Fruit fly (Drosophila melanogaster) whole organism, embryonic: ENCODE measurements around the gene CG33654.
A peak's percentile ranks its signal among the peaks of the same experiment; 100 is the strongest.

Source experiments
- Antp ChIP-seq: fragments of 200-800 bp; sonication (Bioruptor generic); optimal IDR thresholded peaks from 3 replicates; lab custom pipeline; 2016; ENCODE audit warnings: missing biosample characterization, missing genetic modification characterization
- Asciz ChIP-seq: fragments of 200-800 bp; sonication (Bioruptor generic); optimal IDR thresholded peaks from 2 replicates; lab custom pipeline; 2017; ENCODE audit warnings: missing biosample characterization, mild to moderate bottlenecking, missing genetic modification characterization, missing genetic modification reagents
- Atf6 ChIP-seq: fragments of 200-800 bp; sonication (Bioruptor generic); IDR thresholded peaks from 2 replicates; pipeline ENCODE4 v1.3.6; 2022; ENCODE audit warnings: missing biosample characterization, missing genetic modification characterization
- CG1024 ChIP-seq: fragments of 200-800 bp; sonication (Bioruptor generic); IDR thresholded peaks from 2 replicates; pipeline ENCODE4 v1.3.6; 2022; ENCODE audit warnings: missing biosample characterization, missing genetic modification characterization
- CG12659 ChIP-seq: fragments of 200-800 bp; sonication (Bioruptor generic); optimal IDR thresholded peaks from 3 replicates; lab custom pipeline; 2017; ENCODE audit warnings: mild to moderate bottlenecking, missing biosample characterization, missing genetic modification reagents, missing genetic modification characterization
- CG12769 ChIP-seq: fragments of 200-800 bp; sonication (Bioruptor generic); optimal IDR thresholded peaks from 2 replicates; lab custom pipeline; 2019; ENCODE audit warnings: missing biosample characterization, mild to moderate bottlenecking, missing genetic modification characterization, moderate library complexity
- CG15514 ChIP-seq: fragments of 200-800 bp; sonication (Bioruptor generic); optimal IDR thresholded peaks from 3 replicates; lab custom pipeline; 2017; ENCODE audit warnings: missing biosample characterization, missing genetic modification characterization, mild to moderate bottlenecking, moderate library complexity, missing genetic modification reagents
- CG16815 ChIP-seq: fragments of 200-800 bp; sonication (Bioruptor generic); optimal IDR thresholded peaks from 3 replicates; lab custom pipeline; 2017; ENCODE audit warnings: missing biosample characterization, mild to moderate bottlenecking, missing genetic modification characterization
- CG17359 ChIP-seq: fragments of 200-800 bp; sonication (Bioruptor generic); optimal IDR thresholded peaks from 3 replicates; lab custom pipeline; 2018; ENCODE audit warnings: missing biosample characterization, mild to moderate bottlenecking, missing genetic modification characterization, moderate library complexity
- CG17912 ChIP-seq: fragments of 200-800 bp; sonication (Bioruptor generic); optimal IDR thresholded peaks from 2 replicates; lab custom pipeline; 2018; ENCODE audit warnings: missing biosample characterization, mild to moderate bottlenecking, missing genetic modification characterization
- CG2199 ChIP-seq: fragments of 200-800 bp; sonication (Bioruptor generic); IDR thresholded peaks from 3 replicates; pipeline ENCODE4 v1.3.6; 2022; ENCODE audit warnings: missing biosample characterization, missing genetic modification characterization
- CG30431 ChIP-seq: fragments of 200-800 bp; sonication (Bioruptor generic); optimal IDR thresholded peaks from 2 replicates; lab custom pipeline; 2017; ENCODE audit warnings: missing biosample characterization, missing genetic modification characterization
- CG3065 ChIP-seq: fragments of 200-800 bp; sonication (Bioruptor generic); optimal IDR thresholded peaks from 2 replicates; lab custom pipeline; 2016; ENCODE audit warnings: missing biosample characterization, missing genetic modification characterization
- CG31365 ChIP-seq: fragments of 200-800 bp; sonication (Bioruptor generic); optimal IDR thresholded peaks from 2 replicates; lab custom pipeline; 2018; ENCODE audit warnings: missing biosample characterization, mild to moderate bottlenecking, missing genetic modification characterization
- CG33557 ChIP-seq: fragments of 200-800 bp; sonication (Bioruptor generic); optimal IDR thresholded peaks from 2 replicates; lab custom pipeline; 2019; ENCODE audit warnings: missing biosample characterization, mild to moderate bottlenecking, missing genetic modification characterization, moderate library complexity
- CG34422 ChIP-seq: fragments of 200-800 bp; sonication (Bioruptor generic); IDR thresholded peaks from 3 replicates; pipeline ENCODE4 v1.3.6; 2022; ENCODE audit warnings: missing biosample characterization, missing genetic modification characterization
- CG3726 ChIP-seq: fragments of 200-800 bp; sonication (Bioruptor generic); IDR thresholded peaks from 3 replicates; pipeline ENCODE4, ENCODE4 v1.3.6; 2022; ENCODE audit warnings: missing biosample characterization, missing genetic modification characterization
- CG4707 ChIP-seq: fragments of 200-800 bp; sonication (Bioruptor generic); optimal IDR thresholded peaks from 2 replicates; lab custom pipeline; 2018; ENCODE audit warnings: missing biosample characterization, mild to moderate bottlenecking, missing genetic modification characterization, moderate library complexity
- CG4820 ChIP-seq: fragments of 200-800 bp; sonication (Bioruptor generic); optimal IDR thresholded peaks from 3 replicates; lab custom pipeline; 2016; ENCODE audit warnings: missing biosample characterization, missing genetic modification characterization
- CG6683 ChIP-seq: fragments of 200-800 bp; sonication (Bioruptor generic); optimal IDR thresholded peaks from 2 replicates; lab custom pipeline; 2017; ENCODE audit warnings: missing biosample characterization, mild to moderate bottlenecking, missing genetic modification characterization, missing genetic modification reagents
- CG6791 ChIP-seq: fragments of 200-800 bp; sonication (Bioruptor generic); IDR thresholded peaks from 3 replicates; pipeline ENCODE4 v1.3.6; 2022; ENCODE audit warnings: missing biosample characterization, missing genetic modification characterization; ENCODE audit not compliant: partially characterized antibody
- CG6813 ChIP-seq: fragments of 200-800 bp; sonication (Bioruptor generic); optimal IDR thresholded peaks from 2 replicates; lab custom pipeline; 2017; ENCODE audit warnings: missing biosample characterization, missing genetic modification characterization, mild to moderate bottlenecking, moderate library complexity, missing genetic modification reagents
- CG7357 ChIP-seq: fragments of 200-800 bp; sonication (Bioruptor generic); IDR thresholded peaks from 3 replicates; pipeline ENCODE4 v1.3.6; 2022; ENCODE audit warnings: missing biosample characterization, missing genetic modification characterization
- CG8290 ChIP-seq, 3 experiments: fragments of 200-800 bp; sonication (Bioruptor generic); optimal IDR thresholded peaks; 2 replicates each; lab custom pipeline; 2016 to 2019; ENCODE audit warnings: missing biosample characterization in 3 of 3, missing genetic modification characterization in 3 of 3, mild to moderate bottlenecking in 2 of 3, moderate library complexity in 1 of 3
- Camta ChIP-seq: fragments of 200-800 bp; sonication (Bioruptor generic); optimal IDR thresholded peaks from 2 replicates; lab custom pipeline; 2016; ENCODE audit warnings: missing biosample characterization, missing genetic modification characterization
- CkIIα-i1 ChIP-seq: fragments of 200-800 bp; sonication (Bioruptor generic); IDR thresholded peaks from 2 replicates; pipeline ENCODE4 v1.3.6; 2022; ENCODE audit warnings: missing biosample characterization, missing genetic modification characterization
- CoRest ChIP-seq: fragments of 200-800 bp; sonication (Bioruptor generic); optimal IDR thresholded peaks from 3 replicates; lab custom pipeline; 2018; ENCODE audit warnings: missing biosample characterization, mild to moderate bottlenecking, missing genetic modification characterization, moderate library complexity
- E2f1 ChIP-seq: fragments of 200-800 bp; sonication (Bioruptor generic); IDR thresholded peaks from 2 replicates; pipeline ENCODE4 v1.3.6; 2022; ENCODE audit warnings: missing biosample characterization, missing genetic modification characterization
- Fer2 ChIP-seq: fragments of 200-800 bp; sonication (Bioruptor generic); optimal IDR thresholded peaks from 2 replicates; lab custom pipeline; 2018; ENCODE audit warnings: missing biosample characterization, mild to moderate bottlenecking, missing genetic modification characterization, moderate library complexity
- Gsc ChIP-seq: fragments of 200-800 bp; sonication (Bioruptor generic); IDR thresholded peaks from 2 replicates; pipeline ENCODE4 v1.3.6; 2022; ENCODE audit warnings: missing biosample characterization, missing genetic modification characterization
- Lpt ChIP-seq: fragments of >200 bp; optimal IDR thresholded peaks from 2 replicates; lab custom pipeline; 2018; ENCODE audit warnings: missing biosample characterization, missing genetic modification characterization
- Max ChIP-seq: fragments of 200-800 bp; sonication (Bioruptor generic); optimal IDR thresholded peaks from 2 replicates; lab custom pipeline; 2016; ENCODE audit warnings: missing biosample characterization, mild to moderate bottlenecking, missing genetic modification characterization
- Mrtf ChIP-seq: fragments of 200-800 bp; sonication (Bioruptor generic); IDR thresholded peaks from 3 replicates; pipeline ENCODE4 v1.3.6; 2022; ENCODE audit warnings: missing biosample characterization, missing genetic modification characterization
- Nf-YB ChIP-seq: fragments of 200-800 bp; sonication (Bioruptor generic); optimal IDR thresholded peaks from 3 replicates; lab custom pipeline; 2019; ENCODE audit warnings: missing biosample characterization, mild to moderate bottlenecking, missing genetic modification characterization, moderate library complexity
- Oli ChIP-seq: fragments of 200-800 bp; sonication (Bioruptor generic); optimal IDR thresholded peaks from 2 replicates; lab custom pipeline; 2018; ENCODE audit warnings: missing biosample characterization, mild to moderate bottlenecking, missing genetic modification characterization, moderate library complexity
- Rx ChIP-seq: fragments of 200-800 bp; sonication (Bioruptor generic); IDR thresholded peaks from 2 replicates; pipeline ENCODE4 v1.3.6; 2022; ENCODE audit warnings: missing biosample characterization, missing genetic modification characterization
- Trl ChIP-seq, 3 experiments: fragments of >200 bp in 2 of 3; fragments of 200-800 bp in 1 of 3; sonication (Bioruptor generic) in 1 of 3; optimal IDR thresholded peaks; 2 replicates in 1 of 3; 3 replicates in 2 of 3; lab custom pipeline; 2016 to 2017; ENCODE audit warnings: missing biosample characterization in 1 of 3, missing genetic modification characterization in 1 of 3
- amos ChIP-seq: fragments of 200-800 bp; sonication (Bioruptor generic); IDR thresholded peaks from 2 replicates; pipeline ENCODE4 v1.3.6; 2022; ENCODE audit warnings: missing biosample characterization, missing genetic modification characterization; ENCODE audit not compliant: partially characterized antibody
- ap ChIP-seq: fragments of 200-800 bp; sonication (Bioruptor generic); IDR thresholded peaks from 2 replicates; pipeline ENCODE4 v1.3.6; 2022; ENCODE audit warnings: missing biosample characterization, missing genetic modification characterization
- corto ChIP-seq: fragments of 200-800 bp; sonication (Bioruptor generic); optimal IDR thresholded peaks from 2 replicates; lab custom pipeline; 2016; ENCODE audit warnings: missing biosample characterization, mild to moderate bottlenecking, missing genetic modification characterization, moderate library complexity
- croc ChIP-seq: fragments of 200-800 bp; sonication (Bioruptor generic); conservative IDR thresholded peaks from 3 replicates; pipeline ENCODE4 v1.3.6; 2022; ENCODE audit warnings: missing biosample characterization, missing genetic modification characterization
- da ChIP-seq: fragments of 200-800 bp; sonication (Bioruptor generic); optimal IDR thresholded peaks from 2 replicates; lab custom pipeline; 2016; ENCODE audit warnings: missing biosample characterization, missing genetic modification characterization
- dimm ChIP-seq: fragments of 200-800 bp; sonication (Bioruptor generic); IDR thresholded peaks from 2 replicates; pipeline ENCODE4 v1.3.6; 2022; ENCODE audit warnings: missing biosample characterization, missing genetic modification characterization
- eyg ChIP-seq: fragments of 200-800 bp; sonication (Bioruptor generic); optimal IDR thresholded peaks from 3 replicates; lab custom pipeline; 2016; ENCODE audit warnings: missing biosample characterization, missing genetic modification characterization
- mld ChIP-seq: fragments of 200-800 bp; sonication (Bioruptor generic); IDR thresholded peaks from 3 replicates; pipeline ENCODE4 v1.3.6; 2022; ENCODE audit warnings: missing biosample characterization, missing genetic modification characterization; ENCODE audit not compliant: partially characterized antibody
- psq ChIP-seq: fragments of 200-800 bp; sonication (Bioruptor generic); optimal IDR thresholded peaks from 2 replicates; lab custom pipeline; 2017; ENCODE audit warnings: missing biosample characterization, missing genetic modification characterization
- sens ChIP-seq: fragments of 200-800 bp; sonication (Bioruptor generic); peaks from one replicate; lab custom pipeline; 2016; ENCODE audit warnings: missing biosample characterization, missing genetic modification characterization
- sug ChIP-seq: fragments of 200-800 bp; optimal IDR thresholded peaks from 2 replicates; lab custom pipeline; 2019; ENCODE audit warnings: missing biosample characterization, mild to moderate bottlenecking, missing genetic modification characterization, moderate library complexity
- tgo ChIP-seq: fragments of 200-800 bp; sonication (Bioruptor generic); IDR thresholded peaks from 3 replicates; pipeline ENCODE4 v1.3.6; 2022; ENCODE audit warnings: missing biosample characterization, missing genetic modification characterization
- zen ChIP-seq: fragments of 200-800 bp; sonication (Bioruptor generic); optimal IDR thresholded peaks from 3 replicates; lab custom pipeline; 2018; ENCODE audit warnings: missing biosample characterization, mild to moderate bottlenecking, missing genetic modification characterization, moderate library complexity

The CG33654 gene

dm6 chr3R:9600558-9600959 is 17.5 kb upstream of the CG33654 start (continued):
- no peak for TF ChIP-seq CG30431 (GFP tag; lab: Kevin White, UChicago)
- peak; percentile 39 for TF ChIP-seq CG6813 (GFP tag; lab: Kevin White, UChicago)
- no peak for TF ChIP-seq Mrtf
- TF ChIP-seq CG6683 (GFP tag; lab: Kevin White, UChicago), result peak; percentile 26
- TF ChIP-seq CG4820 (GFP tag; lab: Kevin White, UChicago), result no peak
- no peak for TF ChIP-seq psq (GFP tag; lab: Kevin White, UChicago)
- TF ChIP-seq CG33557 (GFP tag; lab: Kevin White, UChicago), result peak; percentile 39
- peak; percentile 32 for TF ChIP-seq Oli (tag; lab: Kevin White, UChicago)
- TF ChIP-seq CG15514 (GFP tag; lab: Kevin White, UChicago), result peak; percentile 53
- no peak for TF ChIP-seq CkIIα-i1 (GFP tag; lab: Robert Waterston, UW)
- no peak for TF ChIP-seq CG3065
- TF ChIP-seq CG6791 (GFP tag; lab: Robert Waterston, UW), result no peak
- no peak for TF ChIP-seq dimm
- TF ChIP-seq croc, result no peak
- no peak for TF ChIP-seq Antp (GFP tag; lab: Kevin White, UChicago)
- no peak for TF ChIP-seq da
- no peak for TF ChIP-seq CG7357 (GFP tag; lab: Robert Waterston, UW)
- no peak for TF ChIP-seq CG17912 (GFP tag; lab: Kevin White, UChicago)
- TF ChIP-seq amos (GFP tag; lab: Robert Waterston, UW), result no peak
- no peak for TF ChIP-seq Trl (optimal IDR thresholded peaks at IDR 0.05; lab: Kevin White, UChicago)
- no peak for TF ChIP-seq Trl (GFP tag; optimal IDR thresholded peaks at IDR 0.05; lab: Kevin White, UChicago)
- no peak for TF ChIP-seq corto (GFP tag; lab: Kevin White, UChicago)
- TF ChIP-seq Fer2 (tag; lab: Kevin White, UChicago), result peak; percentile 23
- peak; percentile 63 for TF ChIP-seq Asciz
- no peak for TF ChIP-seq tgo (GFP tag; lab: Robert Waterston, UW)
- TF ChIP-seq CG12659 (GFP tag; lab: Kevin White, UChicago), result peak; percentile 42
- TF ChIP-seq Lpt, result no peak
- TF ChIP-seq Atf6 (GFP tag; lab: Robert Waterston, UW), result peak; percentile 40; the same call in 1 of the 2 replicates
- TF ChIP-seq CG31365 (tag; lab: Kevin White, UChicago), result no peak
- peak; percentile 6 for TF ChIP-seq zen
- no peak for TF ChIP-seq mld
- no peak for TF ChIP-seq Camta (GFP tag; lab: Kevin White, UChicago)
- no peak for TF ChIP-seq Max (GFP tag; lab: Kevin White, UChicago)
- no peak for TF ChIP-seq CG8290 (GFP tag; optimal IDR thresholded peaks at IDR 0.05; lab: Kevin White, UChicago)
- peak in 1 of 2 experiments; percentile 0 for TF ChIP-seq CG8290 (tag; optimal IDR thresholded peaks at IDR 0.05; lab: Kevin White, UChicago)
- no peak for TF ChIP-seq eyg (GFP tag; lab: Kevin White, UChicago)
- TF ChIP-seq Gsc (GFP tag; lab: Robert Waterston, UW), result no peak
- TF ChIP-seq sens (GFP tag; lab: Kevin White, UChicago), result peak; percentile 72
- no peak for TF ChIP-seq CG1024 (GFP tag; lab: Robert Waterston, UW)
- no peak for TF ChIP-seq E2f1 (GFP tag; lab: Robert Waterston, UW)
- no peak for TF ChIP-seq Rx (GFP tag; lab: Robert Waterston, UW)
- no peak for TF ChIP-seq CG2199 (GFP tag; lab: Robert Waterston, UW)
- TF ChIP-seq sug (tag; lab: Kevin White, UChicago), result peak; percentile 57
- peak; percentile 29 for TF ChIP-seq CG12769 (tag; lab: Kevin White, UChicago)
- TF ChIP-seq CG16815 (GFP tag; lab: Kevin White, UChicago), result peak; percentile 12
- TF ChIP-seq CoRest (tag; lab: Kevin White, UChicago), result peak; percentile 50
- no peak for TF ChIP-seq CG34422
- no peak for TF ChIP-seq ap (GFP tag; lab: Robert Waterston, UW)
- peak; percentile 13 for TF ChIP-seq Nf-YB (GFP tag; lab: Kevin White, UChicago)
- no peak for TF ChIP-seq CG3726
- TF ChIP-seq CG4707 (GFP tag; lab: Kevin White, UChicago), result peak; percentile 18
- TF ChIP-seq CG17359 (tag; lab: Kevin White, UChicago), result peak; percentile 56
